Worm (Caenorhabditis elegans) whole organism, L2 larva: ENCODE results near the gene ina-1.

Experiments
- C34F6.9 ChIP-seq: fragments of 150-350 bp; optimal IDR thresholded peaks from 2 replicates; lab custom pipeline; 2014; ENCODE audit warnings: missing biosample characterization, missing genetic modification characterization
- R02D3.7 ChIP-seq: fragments of 150-350 bp; optimal IDR thresholded peaks from 2 replicates; lab custom pipeline; 2014; ENCODE audit warnings: missing biosample characterization, missing genetic modification characterization
- ceh-82 ChIP-seq: fragments of 150-350 bp; optimal IDR thresholded peaks from 2 replicates; lab custom pipeline; 2014; ENCODE audit warnings: missing biosample characterization, missing genetic modification characterization
- crh-2 ChIP-seq: sonication (generic microtip); optimal IDR thresholded peaks from 2 replicates; lab custom pipeline; 2017; ENCODE audit warnings: missing biosample characterization, missing genetic modification characterization
- elt-1 ChIP-seq: fragments of 150-350 bp; optimal IDR thresholded peaks from 2 replicates; lab custom pipeline; 2014; ENCODE audit warnings: missing biosample characterization, missing genetic modification characterization
- elt-3 ChIP-seq: sonication (generic microtip); optimal IDR thresholded peaks from 2 replicates; lab custom pipeline; 2017; ENCODE audit warnings: missing biosample characterization, missing genetic modification characterization
- nhr-237 ChIP-seq: fragments of 150-350 bp; optimal IDR thresholded peaks from 2 replicates; lab custom pipeline; 2014; ENCODE audit warnings: missing biosample characterization, missing genetic modification characterization
- nhr-77 ChIP-seq: fragments of 150-350 bp; optimal IDR thresholded peaks from 2 replicates; lab custom pipeline; 2014; ENCODE audit warnings: missing biosample characterization, missing genetic modification characterization
- ztf-11 ChIP-seq: sonication (generic microtip); optimal IDR thresholded peaks from 2 replicates; lab custom pipeline; 2017; ENCODE audit warnings: missing biosample characterization, missing genetic modification characterization

- TF ChIP-seq elt-3 (tag; lab: Kevin White, UChicago): no peak
- no peak for TF ChIP-seq nhr-77 (tag; lab: Kevin White, UChicago)
- TF ChIP-seq nhr-237 (tag; lab: Kevin White, UChicago): no peak
- TF ChIP-seq ceh-82 (tag; lab: Kevin White, UChicago): no peak
- no peak for TF ChIP-seq R02D3.7
- TF ChIP-seq crh-2 (tag; lab: Kevin White, UChicago): no peak
- no peak for TF ChIP-seq elt-1 (tag; lab: Kevin White, UChicago)
- TF ChIP-seq ztf-11: no peak
- no peak for TF ChIP-seq C34F6.9 (tag; lab: Kevin White, UChicago)
These were observed 33.6 kb upstream of the ina-1 start, which contains the start of gene ZC84.1 for ce11 chrIII:9206185-9206584.
